Worm (Caenorhabditis elegans): ENCODE measurements around the gene Y56A3A.41.
"Not testable (repeated sequence)": the region's sequence is repeated elsewhere in the genome, so short reads cannot be mapped to it uniquely, and the experiment has no call there.

Y56A3A.41 gene

DNA sequence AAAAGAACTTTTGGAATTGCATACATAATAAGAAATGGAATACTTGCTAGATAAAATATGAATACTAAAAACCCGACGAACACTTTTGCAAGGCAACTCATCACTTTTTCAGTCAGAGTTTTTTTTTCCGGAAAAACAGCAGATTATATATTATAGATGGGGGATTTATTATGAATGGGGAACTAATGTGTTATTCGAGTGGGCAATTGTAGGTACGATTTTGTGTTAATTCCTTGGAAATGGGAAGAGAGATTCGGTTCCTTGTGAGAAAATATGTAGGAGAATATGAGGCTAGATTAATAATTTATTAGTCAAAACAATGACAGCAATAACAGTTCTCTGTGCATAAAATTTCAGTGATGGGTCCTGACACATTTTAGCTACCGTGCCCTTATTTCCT, 1.5 kb downstream of the Y56A3A.41 start, which contains the start of gene faah-5 (continued):
- no peak for TF ChIP-seq nhr-11 (tag; optimal IDR thresholded peaks at IDR 0.05)

DNA sequence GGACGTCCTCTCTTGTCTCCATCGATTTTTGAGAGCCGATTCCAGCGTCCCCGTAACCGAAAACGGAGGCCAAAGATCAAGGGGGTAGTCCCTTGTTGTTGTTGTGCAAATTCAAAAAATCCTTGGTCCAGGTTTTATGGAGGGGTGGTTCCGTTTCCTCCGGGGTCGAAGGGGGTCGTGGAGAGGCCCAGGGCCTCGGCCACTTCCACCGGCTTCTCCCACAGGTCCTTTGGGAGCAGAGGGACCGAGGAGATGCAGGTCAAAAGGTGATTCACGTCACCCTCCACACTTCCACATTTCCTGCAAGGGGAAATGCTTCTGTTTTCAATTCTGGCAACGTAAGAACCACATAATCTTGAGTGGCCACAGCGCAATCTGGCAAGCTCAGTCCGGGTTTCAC, 9.1 kb downstream of the Y56A3A.41 start, which contains the start of gene fbxb-22:
TSS of gene fbxb-22 (minus strand) at position 61 of the 400 bp plus-strand sequence.
- TF ChIP-seq egl-27 (tag; optimal IDR thresholded peaks at IDR 0.05); hpl-2 (GFP tag; optimal IDR thresholded peaks at IDR 0.05); zag-1 (tag; optimal IDR thresholded peaks at IDR 0.05): not testable (repeated sequence)

DNA sequence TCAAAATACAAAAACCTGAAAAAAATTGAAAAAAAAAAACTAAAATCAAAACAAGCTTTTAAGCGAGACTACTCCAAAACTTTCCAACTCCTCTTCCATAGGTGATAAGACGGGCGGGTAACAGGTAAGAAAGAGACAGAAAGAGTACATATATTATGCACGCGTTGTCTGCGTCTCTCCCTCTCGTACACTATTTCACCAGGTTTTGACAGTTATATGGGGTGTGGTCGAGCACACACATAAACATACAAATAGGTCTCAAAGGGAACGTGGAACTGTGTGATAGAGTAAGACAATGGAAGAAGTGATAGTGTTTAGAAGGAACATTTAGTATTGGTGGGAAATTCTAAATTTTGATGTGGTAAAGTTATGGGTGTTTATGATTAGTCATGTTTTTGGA, 11.3 kb downstream of the Y56A3A.41 start:
- TF ChIP-seq ceh-90 (tag; optimal IDR thresholded peaks at IDR 0.05) (no peak), elt-2 (tag; optimal IDR thresholded peaks at IDR 0.05) (peak; percentile 24)

DNA sequence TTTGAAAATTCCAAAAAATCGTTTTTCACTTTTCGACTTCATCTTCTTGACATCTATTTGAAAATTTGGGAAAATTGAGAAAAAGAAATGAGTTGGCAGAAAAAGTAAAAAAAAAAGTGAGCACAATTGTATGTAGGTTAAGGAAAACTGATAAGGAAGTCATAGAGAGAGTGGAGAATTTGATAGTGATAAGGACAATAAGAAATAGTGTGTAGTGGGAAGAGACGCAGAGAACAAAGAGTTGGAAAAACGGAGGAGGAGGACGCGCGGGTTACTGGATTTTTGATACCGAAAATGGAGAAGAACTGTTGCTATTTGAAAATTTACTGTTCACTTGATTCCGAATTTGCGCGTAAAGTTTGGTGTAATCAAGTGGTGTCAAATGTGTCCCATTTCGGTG, 14.1 kb downstream of the Y56A3A.41 start, which contains the start of gene Y56A3A.6:
TSS of gene Y56A3A.6 (minus strand) at position 53 of the 400 bp plus-strand sequence.
- TF ChIP-seq lin-14 (GFP tag; optimal IDR thresholded peaks at IDR 0.05) (no peak), lin-35 (GFP tag; optimal IDR thresholded peaks at IDR 0.05) (peak in 1 of 2 experiments; percentile 2), elt-2 (tag; optimal IDR thresholded peaks at IDR 0.05) (peak; percentile 59)

DNA sequence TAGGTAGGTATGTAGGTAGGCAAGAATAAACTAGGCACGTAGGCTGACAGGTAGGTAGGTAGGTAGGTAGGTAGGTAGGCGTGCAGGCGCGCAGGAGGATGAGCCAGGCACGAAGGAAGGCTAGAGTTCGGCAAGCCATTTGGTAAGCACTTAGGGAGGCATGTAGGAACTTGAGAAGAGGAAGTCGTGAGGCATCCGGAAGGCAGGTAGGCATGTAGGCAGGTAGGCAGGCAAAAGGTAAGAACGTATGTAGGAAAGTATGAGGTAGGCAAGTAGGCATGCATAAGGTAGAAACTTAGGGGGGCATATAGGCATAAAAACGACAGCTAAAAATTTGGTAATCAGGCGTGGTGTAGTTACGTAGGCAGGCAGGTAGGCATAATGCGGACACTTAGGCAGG, 16.7 kb downstream of the Y56A3A.41 start:
- no peak for TF ChIP-seq fos-1 (tag; optimal IDR thresholded peaks at IDR 0.05)
- no peak for TF ChIP-seq alr-1 (tag; optimal IDR thresholded peaks at IDR 0.05; ENCODE audit: borderline replicate concordance)
- no peak for TF ChIP-seq fkh-4 (tag; optimal IDR thresholded peaks at IDR 0.05; ENCODE audit: borderline replicate concordance)
- TF ChIP-seq mdl-1 (tag; optimal IDR thresholded peaks at IDR 0.05): no peak
- TF ChIP-seq dpl-1 (GFP tag; optimal IDR thresholded peaks at IDR 0.05): no peak
- no peak for TF ChIP-seq sup-37 (GFP tag; optimal IDR thresholded peaks at IDR 0.05)

DNA sequence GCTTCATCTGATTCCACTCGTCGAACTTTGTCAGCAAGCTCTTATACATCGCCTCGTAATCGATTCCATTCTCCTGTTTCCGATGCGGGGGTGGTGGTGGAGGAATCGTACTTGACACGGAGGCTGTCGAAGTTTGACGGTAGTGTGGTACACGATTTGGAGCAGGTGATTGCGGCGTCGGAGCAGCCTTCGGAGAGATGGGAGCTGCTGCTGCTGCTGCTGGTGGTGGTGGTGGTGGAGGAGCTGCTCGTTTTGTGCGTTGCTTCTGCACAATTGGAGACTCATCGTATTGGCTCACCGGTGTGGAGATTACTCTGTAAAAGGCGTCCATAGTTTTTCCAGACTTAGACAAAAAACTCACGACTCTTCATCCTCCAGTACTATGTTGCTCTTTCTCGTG, 18.6 kb downstream of the Y56A3A.41 start:
- no peak for TF ChIP-seq ztf-4 (tag; optimal IDR thresholded peaks at IDR 0.05)
- no peak for TF ChIP-seq efl-1 (optimal IDR thresholded peaks at IDR 0.05)
- peak in 1 of 2 experiments; percentile 33 for TF ChIP-seq efl-1 (GFP tag; optimal IDR thresholded peaks at IDR 0.05 in 1 of 2)

DNA sequence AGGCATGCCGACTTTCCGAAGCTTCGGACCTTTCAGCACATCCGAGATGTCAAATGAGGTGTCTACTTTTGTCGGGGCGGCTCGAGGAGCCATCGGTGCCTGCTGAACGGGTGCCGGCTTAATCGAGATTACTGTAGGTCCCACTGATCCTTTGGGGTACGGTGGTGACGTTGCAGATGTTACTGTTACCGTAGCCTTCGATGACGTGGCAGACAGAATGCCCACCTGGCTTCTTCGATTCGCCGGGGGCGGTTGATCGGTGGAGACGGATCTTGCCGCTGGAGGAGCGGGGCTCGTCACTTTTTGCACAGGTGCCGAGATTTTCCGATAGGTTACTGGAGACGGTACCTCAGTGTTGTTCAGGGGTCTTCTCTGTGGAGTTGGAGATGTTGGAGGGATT, 21.2 kb downstream of the Y56A3A.41 start:
- no peak for TF ChIP-seq mep-1 (tag; optimal IDR thresholded peaks at IDR 0.05)
- TF ChIP-seq lin-39 (tag; optimal IDR thresholded peaks at IDR 0.05): no peak
- no peak for TF ChIP-seq isw-1 (GFP tag; IDR thresholded peaks at IDR 0.05)
- TF ChIP-seq egl-13 (tag; optimal IDR thresholded peaks at IDR 0.05): no peak
- no peak for TF ChIP-seq sup-37 (GFP tag; optimal IDR thresholded peaks at IDR 0.05)
- no peak for TF ChIP-seq tlp-1 (tag; optimal IDR thresholded peaks at IDR 0.05)
- no peak for TF ChIP-seq nhr-84 (tag; optimal IDR thresholded peaks at IDR 0.05)
- TF ChIP-seq grh-1 (GFP tag; IDR thresholded peaks at IDR 0.05): no peak
- TF ChIP-seq ceh-88 (GFP tag; IDR thresholded peaks at IDR 0.05): no peak
- no peak for TF ChIP-seq skn-1 (tag; optimal IDR thresholded peaks at IDR 0.05)
- TF ChIP-seq zag-1 (tag; optimal IDR thresholded peaks at IDR 0.05): no peak
- TF ChIP-seq nhr-11 (tag; optimal IDR thresholded peaks at IDR 0.05): no peak
- TF ChIP-seq snpc-4 (tag; optimal IDR thresholded peaks at IDR 0.05): no peak
- TF ChIP-seq zip-4 (GFP tag; optimal IDR thresholded peaks at IDR 0.05): no peak
- no peak for TF ChIP-seq pag-3 (tag; optimal IDR thresholded peaks at IDR 0.05; ENCODE audit: borderline replicate concordance, insufficient read depth)
- TF ChIP-seq dpl-1 (GFP tag; optimal IDR thresholded peaks at IDR 0.05): no peak
- TF ChIP-seq nhr-90 (tag; optimal IDR thresholded peaks at IDR 0.05; ENCODE audit: poor library complexity): no peak
- TF ChIP-seq unc-130 (tag; optimal IDR thresholded peaks at IDR 0.05): no peak
- no peak for TF ChIP-seq nhr-76 (tag; optimal IDR thresholded peaks at IDR 0.05)
- TF ChIP-seq pqm-1 (tag; optimal IDR thresholded peaks at IDR 0.05): no peak
